Fruit fly (Drosophila melanogaster) whole organism, embryonic: Measurements from ENCODE around the gene CG16972.

Experiments
- CG10267 ChIP-seq: fragments of 200-800 bp; sonication (Bioruptor generic); optimal IDR thresholded peaks from 2 replicates; lab custom pipeline; 2018; ENCODE audit warnings: missing biosample characterization, mild to moderate bottlenecking, missing genetic modification characterization, moderate library complexity
- CG10274 ChIP-seq: fragments of 200-800 bp; sonication (Bioruptor generic); optimal IDR thresholded peaks from 3 replicates; lab custom pipeline; 2017; ENCODE audit warnings: missing biosample characterization, mild to moderate bottlenecking, missing genetic modification characterization
- CG10321 ChIP-seq: fragments of 200-800 bp; sonication (Bioruptor generic); IDR thresholded peaks from 2 replicates; pipeline ENCODE4 v1.3.6; 2022; ENCODE audit warnings: missing biosample characterization, missing genetic modification characterization
- CG11247 ChIP-seq: fragments of 200-800 bp; sonication (Bioruptor generic); IDR thresholded peaks from 2 replicates; pipeline ENCODE4 v1.3.6; 2022; ENCODE audit warnings: missing biosample characterization, missing genetic modification characterization
- CG1233 ChIP-seq: fragments of 200-800 bp; sonication (Bioruptor generic); optimal IDR thresholded peaks from 4 replicates; lab custom pipeline; 2018; ENCODE audit warnings: missing biosample characterization, mild to moderate bottlenecking, missing genetic modification characterization
- CG12942 ChIP-seq: fragments of 200-800 bp; sonication (Bioruptor generic); optimal IDR thresholded peaks from 3 replicates; lab custom pipeline; 2016; ENCODE audit warnings: missing biosample characterization, missing genetic modification characterization
- CG13424 ChIP-seq: fragments of 200-800 bp; sonication (Bioruptor generic); optimal IDR thresholded peaks from 2 replicates; lab custom pipeline; 2019; ENCODE audit warnings: missing biosample characterization, mild to moderate bottlenecking, missing genetic modification characterization, moderate library complexity
- CG15011 ChIP-seq: fragments of 200-800 bp; sonication (Bioruptor generic); optimal IDR thresholded peaks from 3 replicates; lab custom pipeline; 2018; ENCODE audit warnings: missing biosample characterization, mild to moderate bottlenecking, missing genetic modification characterization
- CG1647 ChIP-seq: fragments of 200-800 bp; sonication (Bioruptor generic); optimal IDR thresholded peaks from 3 replicates; lab custom pipeline; 2016; ENCODE audit warnings: missing biosample characterization, missing genetic modification characterization
- CG16863 ChIP-seq: fragments of 200-800 bp; sonication (Bioruptor generic); optimal IDR thresholded peaks from 3 replicates; lab custom pipeline; 2016; ENCODE audit warnings: missing biosample characterization, missing genetic modification characterization
- CG1832 ChIP-seq: fragments of 200-800 bp; sonication (Bioruptor generic); optimal IDR thresholded peaks from 2 replicates; lab custom pipeline; 2017; ENCODE audit warnings: missing biosample characterization, mild to moderate bottlenecking, missing genetic modification characterization, inconsistent platforms
- CG2202 ChIP-seq: fragments of 200-800 bp; sonication (Bioruptor generic); optimal IDR thresholded peaks from 2 replicates; lab custom pipeline; 2018; ENCODE audit warnings: missing biosample characterization, mild to moderate bottlenecking, missing genetic modification characterization
- CG2875 ChIP-seq: fragments of 200-800 bp; sonication (Bioruptor generic); optimal IDR thresholded peaks from 2 replicates; lab custom pipeline; 2017; ENCODE audit warnings: missing biosample characterization, mild to moderate bottlenecking, missing genetic modification characterization, missing genetic modification reagents
- CG30431 ChIP-seq: fragments of 200-800 bp; sonication (Bioruptor generic); optimal IDR thresholded peaks from 2 replicates; lab custom pipeline; 2017; ENCODE audit warnings: missing biosample characterization, missing genetic modification characterization
- CG32772 ChIP-seq: fragments of 200-800 bp; sonication (Bioruptor generic); IDR thresholded peaks from 2 replicates; pipeline ENCODE4 v1.3.6; 2022; ENCODE audit warnings: missing biosample characterization, missing genetic modification characterization
- CG34376 ChIP-seq: fragments of 200-800 bp; sonication (Bioruptor generic); optimal IDR thresholded peaks from 2 replicates; lab custom pipeline; 2018; ENCODE audit warnings: missing biosample characterization, mild to moderate bottlenecking, missing genetic modification characterization
- CG4404 ChIP-seq: fragments of 200-800 bp; sonication (Bioruptor generic); IDR thresholded peaks from 2 replicates; pipeline ENCODE4 v1.3.6; 2022; ENCODE audit warnings: missing biosample characterization, missing genetic modification characterization
- CG4730 ChIP-seq: fragments of 200-800 bp; sonication (Bioruptor generic); IDR thresholded peaks from 2 replicates; pipeline ENCODE4 v1.3.6; 2022; ENCODE audit warnings: missing biosample characterization, missing genetic modification characterization
- CG7786 ChIP-seq: fragments of 200-800 bp; sonication (Bioruptor generic); optimal IDR thresholded peaks from 2 replicates; lab custom pipeline; 2016; ENCODE audit warnings: missing biosample characterization, missing genetic modification characterization
- CG9876 ChIP-seq: fragments of 200-800 bp; sonication (Bioruptor generic); optimal IDR thresholded peaks from 2 replicates; lab custom pipeline; 2016; ENCODE audit warnings: missing biosample characterization, missing genetic modification characterization
- CTCF ChIP-seq: fragments of 200-800 bp; sonication (Bioruptor generic); optimal IDR thresholded peaks from 2 replicates; lab custom pipeline; 2017; ENCODE audit warnings: missing biosample characterization, mild to moderate bottlenecking, missing genetic modification characterization, moderate library complexity
- Chrac-16 ChIP-seq: fragments of 200-800 bp; sonication (Bioruptor generic); optimal IDR thresholded peaks from 3 replicates; lab custom pipeline; 2016; ENCODE audit warnings: missing biosample characterization, missing genetic modification characterization
- D19A ChIP-seq: fragments of 200-800 bp; optimal IDR thresholded peaks from 3 replicates; lab custom pipeline; 2019; ENCODE audit warnings: missing biosample characterization, mild to moderate bottlenecking, missing genetic modification characterization, moderate library complexity
- Deaf1 ChIP-seq: fragments of 200-800 bp; optimal IDR thresholded peaks from 3 replicates; lab custom pipeline; 2019; ENCODE audit warnings: missing biosample characterization, mild to moderate bottlenecking, missing genetic modification characterization, moderate library complexity
- E2f1 ChIP-seq: fragments of 200-800 bp; sonication (Bioruptor generic); IDR thresholded peaks from 2 replicates; pipeline ENCODE4 v1.3.6; 2022; ENCODE audit warnings: missing biosample characterization, missing genetic modification characterization
- Fer3 ChIP-seq: fragments of 200-800 bp; sonication (Bioruptor generic); optimal IDR thresholded peaks from 2 replicates; lab custom pipeline; 2018; ENCODE audit warnings: missing biosample characterization, mild to moderate bottlenecking, missing genetic modification characterization, moderate library complexity
- Ptx1 ChIP-seq: fragments of 200-800 bp; sonication (Bioruptor generic); IDR thresholded peaks from 2 replicates; pipeline ENCODE4 v1.3.6; 2022; ENCODE audit warnings: missing biosample characterization, missing genetic modification characterization
- Ssrp ChIP-seq: fragments of 200-800 bp; sonication (Bioruptor generic); optimal IDR thresholded peaks from 2 replicates; lab custom pipeline; 2018; ENCODE audit warnings: missing biosample characterization, mild to moderate bottlenecking, missing genetic modification characterization, moderate library complexity
- TFAM ChIP-seq: fragments of 200-800 bp; sonication (Bioruptor generic); optimal IDR thresholded peaks from 2 replicates; lab custom pipeline; 2017; ENCODE audit warnings: missing biosample characterization, missing genetic modification characterization, inconsistent platforms
- YL-1 ChIP-seq: fragments of 200-800 bp; sonication (Bioruptor generic); optimal IDR thresholded peaks from 3 replicates; lab custom pipeline; 2017; ENCODE audit warnings: missing biosample characterization, mild to moderate bottlenecking, missing genetic modification characterization
- ab ChIP-seq: fragments of 200-800 bp; sonication (Bioruptor generic); optimal IDR thresholded peaks from 2 replicates; lab custom pipeline; 2016; ENCODE audit warnings: missing biosample characterization, missing genetic modification characterization
- amos ChIP-seq: fragments of 200-800 bp; sonication (Bioruptor generic); IDR thresholded peaks from 2 replicates; pipeline ENCODE4 v1.3.6; 2022; ENCODE audit warnings: missing biosample characterization, missing genetic modification characterization; ENCODE audit not compliant: partially characterized antibody
- ash1 ChIP-seq: fragments of 200-800 bp; sonication (Bioruptor generic); optimal IDR thresholded peaks from 2 replicates; lab custom pipeline; 2018; ENCODE audit warnings: missing biosample characterization, mild to moderate bottlenecking, missing genetic modification characterization
- az2 ChIP-seq: fragments of 200-800 bp; sonication (Bioruptor generic); optimal IDR thresholded peaks from 3 replicates; lab custom pipeline; 2016; ENCODE audit warnings: missing biosample characterization, missing genetic modification characterization
- chif ChIP-seq, 2 experiments: fragments of 200-800 bp; sonication (Bioruptor generic); optimal IDR thresholded peaks; 3 replicates each; lab custom pipeline; 2016; ENCODE audit warnings: missing biosample characterization in 2 of 2, missing genetic modification characterization in 2 of 2
- chn ChIP-seq: fragments of 200-800 bp; sonication (Bioruptor generic); optimal IDR thresholded peaks from 2 replicates; lab custom pipeline; 2016; ENCODE audit warnings: missing biosample characterization, missing genetic modification characterization
- dmrt99B ChIP-seq: fragments of 200-800 bp; sonication (Bioruptor generic); optimal IDR thresholded peaks from 2 replicates; lab custom pipeline; 2018; ENCODE audit warnings: missing biosample characterization, mild to moderate bottlenecking, missing genetic modification characterization, moderate library complexity
- grau ChIP-seq: fragments of 200-800 bp; optimal IDR thresholded peaks from 3 replicates; lab custom pipeline; 2019; ENCODE audit warnings: missing biosample characterization, mild to moderate bottlenecking, missing genetic modification characterization, moderate library complexity
- gsb-n ChIP-seq: fragments of 200-800 bp; sonication (Bioruptor generic); optimal IDR thresholded peaks from 3 replicates; lab custom pipeline; 2018; ENCODE audit warnings: missing biosample characterization, mild to moderate bottlenecking, missing genetic modification characterization
- inv ChIP-seq: fragments of 200-800 bp; sonication (Bioruptor generic); IDR thresholded peaks from 2 replicates; pipeline ENCODE4 v1.3.6; 2022; ENCODE audit warnings: missing biosample characterization, missing genetic modification characterization; ENCODE audit not compliant: partially characterized antibody
- kah ChIP-seq: fragments of 200-800 bp; sonication (Bioruptor generic); optimal IDR thresholded peaks from 2 replicates; lab custom pipeline; 2018; ENCODE audit warnings: missing biosample characterization, mild to moderate bottlenecking, missing genetic modification characterization
- kay ChIP-seq: fragments of 200-800 bp; sonication (Bioruptor generic); optimal IDR thresholded peaks from 2 replicates; lab custom pipeline; 2016; ENCODE audit warnings: missing biosample characterization, missing genetic modification characterization
- knrl ChIP-seq: fragments of 200-800 bp; sonication (Bioruptor generic); IDR thresholded peaks from 3 replicates; pipeline ENCODE4 v1.3.6; 2022; ENCODE audit warnings: missing biosample characterization, missing genetic modification characterization; ENCODE audit not compliant: partially characterized antibody
- lbe ChIP-seq: fragments of 200-800 bp; sonication (Bioruptor generic); optimal IDR thresholded peaks from 2 replicates; lab custom pipeline; 2016; ENCODE audit warnings: missing biosample characterization, mild to moderate bottlenecking, missing genetic modification characterization
- nom ChIP-seq: fragments of 200-800 bp; sonication (Bioruptor generic); optimal IDR thresholded peaks from 2 replicates; lab custom pipeline; 2017; ENCODE audit warnings: missing biosample characterization, missing genetic modification characterization, mild to moderate bottlenecking, moderate library complexity, missing genetic modification reagents
- org-1 ChIP-seq: fragments of 200-800 bp; sonication (Bioruptor generic); optimal IDR thresholded peaks from 2 replicates; lab custom pipeline; 2017; ENCODE audit warnings: missing biosample characterization, missing genetic modification characterization
- scrt ChIP-seq: fragments of 200-800 bp; sonication (Bioruptor generic); optimal IDR thresholded peaks from 2 replicates; lab custom pipeline; 2018; ENCODE audit warnings: missing biosample characterization, mild to moderate bottlenecking, missing genetic modification characterization, moderate library complexity
- sd ChIP-seq: fragments of 200-800 bp; sonication (Bioruptor generic); optimal IDR thresholded peaks from 3 replicates; lab custom pipeline; 2018; ENCODE audit warnings: missing biosample characterization, mild to moderate bottlenecking, missing genetic modification characterization, moderate library complexity
- shn ChIP-seq: fragments of 200-800 bp; sonication (Bioruptor generic); optimal IDR thresholded peaks from 3 replicates; lab custom pipeline; 2016; ENCODE audit warnings: missing biosample characterization, missing genetic modification characterization
- slou ChIP-seq: fragments of 200-800 bp; sonication (Bioruptor generic); optimal IDR thresholded peaks from 3 replicates; lab custom pipeline; 2016; ENCODE audit warnings: missing biosample characterization, missing genetic modification characterization
- tna ChIP-seq: fragments of 200-800 bp; sonication (Bioruptor generic); IDR thresholded peaks from 2 replicates; pipeline ENCODE4 v1.3.6; 2022; ENCODE audit warnings: missing biosample characterization, missing genetic modification characterization; ENCODE audit not compliant: partially characterized antibody
- tx ChIP-seq: fragments of 200-800 bp; sonication (Bioruptor generic); optimal IDR thresholded peaks from 2 replicates; lab custom pipeline; 2016; ENCODE audit warnings: missing biosample characterization, missing genetic modification characterization

Gene CG16972

DNA sequence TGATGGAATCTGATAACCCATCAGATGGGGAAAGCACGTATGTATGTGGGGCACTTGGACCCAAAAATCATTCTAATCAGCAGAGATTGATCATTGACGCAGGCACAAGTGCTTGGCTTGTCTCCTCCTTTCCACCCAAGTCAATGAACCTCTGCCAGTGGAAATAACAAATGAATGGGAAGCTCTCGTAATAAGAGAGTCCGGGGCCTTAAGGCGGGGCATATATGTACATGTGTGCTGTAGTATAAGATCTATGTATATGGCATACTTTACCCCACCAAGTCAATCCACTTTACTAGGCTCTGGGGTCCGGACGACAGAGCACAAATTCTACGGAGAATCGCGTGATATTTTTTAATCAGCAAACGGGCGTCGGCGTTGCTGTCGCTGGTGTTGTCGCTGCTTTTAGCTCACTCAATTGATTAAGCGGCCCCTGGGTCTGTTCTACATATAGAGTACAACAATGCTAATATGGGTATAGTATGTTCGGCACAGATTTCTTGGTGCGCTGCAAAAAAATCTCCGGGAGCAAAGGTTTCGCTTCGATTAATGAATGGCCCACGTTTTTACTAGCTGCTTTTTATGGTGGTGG is 3.1 kb upstream of the CG16972 start:
- TF ChIP-seq grau (tag; lab: Kevin White, UChicago) (no peak), CG10274 (GFP tag; lab: Kevin White, UChicago) (no peak), CG32772 (no peak), inv (GFP tag; lab: Robert Waterston, UW) (no peak), CG13424 (tag; lab: Kevin White, UChicago) (no peak), CG1647 (GFP tag; lab: Kevin White, UChicago) (no peak), shn (no peak), gsb-n (no peak), tna (no peak), kah (no peak), CG4404 (GFP tag; lab: Robert Waterston, UW) (no peak), TFAM (GFP tag; lab: Kevin White, UChicago) (no peak), amos (no peak), CG16863 (GFP tag; lab: Kevin White, UChicago) (no peak), chn (GFP tag; lab: Kevin White, UChicago) (no peak), CG7786 (GFP tag; lab: Kevin White, UChicago) (peak; percentile 29), ab (GFP tag; lab: Kevin White, UChicago) (no peak), knrl (no peak), CG9876 (GFP tag; lab: Kevin White, UChicago) (no peak), az2 (GFP tag; lab: Kevin White, UChicago) (no peak), CG11247 (GFP tag; lab: Robert Waterston, UW) (no peak), CG34376 (GFP tag; lab: Kevin White, UChicago) (peak; percentile 96), YL-1 (GFP tag; lab: Kevin White, UChicago) (no peak), slou (no peak), Deaf1 (tag; lab: Kevin White, UChicago) (no peak), CTCF (GFP tag; lab: Kevin White, UChicago) (no peak), CG2875 (GFP tag; lab: Kevin White, UChicago) (no peak), D19A (tag; lab: Kevin White, UChicago) (no peak), CG10267 (no peak), chif (GFP tag; optimal IDR thresholded peaks at IDR 0.05; lab: Kevin White, UChicago) (no peak), scrt (GFP tag; lab: Kevin White, UChicago) (no peak), Ssrp (tag; lab: Kevin White, UChicago) (no peak), CG12942 (no peak), CG30431 (GFP tag; lab: Kevin White, UChicago) (no peak), tx (GFP tag; lab: Kevin White, UChicago) (no peak), org-1 (GFP tag; lab: Kevin White, UChicago) (no peak), dmrt99B (no peak), nom (GFP tag; lab: Kevin White, UChicago) (peak; percentile 55), CG10321 (GFP tag; lab: Robert Waterston, UW) (no peak), ash1 (GFP tag; lab: Kevin White, UChicago) (no peak), Fer3 (tag; lab: Kevin White, UChicago) (no peak), CG1233 (GFP tag; lab: Kevin White, UChicago) (peak; percentile 32), CG2202 (no peak), Ptx1 (GFP tag; lab: Robert Waterston, UW) (no peak), E2f1 (no peak), lbe (GFP tag; lab: Kevin White, UChicago) (no peak), CG15011 (GFP tag; lab: Kevin White, UChicago) (no peak), kay (GFP tag; lab: Kevin White, UChicago) (no peak), Chrac-16 (GFP tag; lab: Kevin White, UChicago) (no peak), CG1832 (GFP tag; lab: Kevin White, UChicago) (no peak), sd (tag; lab: Kevin White, UChicago) (peak; percentile 81), CG4730 (GFP tag; lab: Robert Waterston, UW) (no peak)
